Worm (Caenorhabditis elegans): ENCODE data around the gene ZC395.11.

DNA sequence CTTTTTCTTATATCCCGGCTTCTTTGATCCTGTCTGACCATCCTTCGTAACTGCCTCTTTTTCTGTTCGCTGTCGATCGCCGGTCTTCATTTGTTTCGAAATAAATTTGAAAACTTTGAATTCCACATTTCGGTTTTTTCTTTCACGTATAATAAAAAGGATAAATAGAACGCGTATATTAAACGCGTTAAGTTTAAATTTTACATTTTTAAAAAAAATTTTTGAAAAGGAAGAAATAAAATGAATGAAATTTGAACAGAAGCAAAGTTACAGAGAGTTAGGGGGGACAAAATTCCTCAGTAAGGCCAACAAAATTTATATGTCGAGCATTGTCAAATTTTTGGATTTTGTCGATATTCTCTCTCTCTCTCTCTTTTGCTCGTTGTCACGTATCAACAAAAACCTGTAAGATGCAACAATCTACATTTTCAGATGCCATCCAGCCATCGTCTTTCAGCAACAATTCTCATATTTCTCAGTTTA, 15.7 kb upstream of the ZC395.11 start, which contains the start of the genes T15B12.2 and F52C9.5:
- TF ChIP-seq W03F9.2 (tag; optimal IDR thresholded peaks at IDR 0.05) (no peak), him-1 (tag; optimal IDR thresholded peaks at IDR 0.05) (no peak), dao-5 (tag; optimal IDR thresholded peaks at IDR 0.05) (no peak)

All from whole organism, L4/young adult.